Worm (Caenorhabditis elegans) whole organism, early embryonic: ENCODE data around the gene pigt-1.

Experiments used
- B0310.2 ChIP-seq: sonication (generic microtip); optimal IDR thresholded peaks from 2 replicates; lab custom pipeline; 2016; ENCODE audit warnings: mild to moderate bottlenecking, missing genetic modification characterization, missing compliant biosample characterization
- F13C5.2 ChIP-seq: sonication (generic microtip); optimal IDR thresholded peaks from 2 replicates; lab custom pipeline; 2017; ENCODE audit warnings: mild to moderate bottlenecking, missing genetic modification characterization, inconsistent platforms, missing compliant biosample characterization
- aly-1 ChIP-seq: sonication (generic microtip); optimal IDR thresholded peaks from 2 replicates; lab custom pipeline; 2016; ENCODE audit warnings: missing genetic modification characterization, missing compliant biosample characterization
- ama-1 ChIP-seq: fragments of 150-350 bp; optimal IDR thresholded peaks from 2 replicates; lab custom pipeline; 2014
- ceh-13 ChIP-seq: fragments of 200-800 bp; sonication (Bioruptor generic); optimal IDR thresholded peaks from 2 replicates; lab custom pipeline; 2018; ENCODE audit warnings: mild to moderate bottlenecking, missing genetic modification characterization, missing compliant biosample characterization
- ceh-36 ChIP-seq: sonication (generic microtip); optimal IDR thresholded peaks from 2 replicates; lab custom pipeline; 2016; ENCODE audit warnings: missing genetic modification characterization, inconsistent platforms, missing compliant biosample characterization
- ets-7 ChIP-seq: sonication (generic microtip); optimal IDR thresholded peaks from 2 replicates; lab custom pipeline; 2016; ENCODE audit warnings: missing genotype, missing genetic modification characterization, missing compliant biosample characterization
- flt-1 ChIP-seq: fragments of 200-800 bp; sonication (Bioruptor generic); IDR thresholded peaks from 2 replicates; pipeline ENCODE4 v1.3.6; 2022; ENCODE audit warnings: missing genetic modification characterization, missing compliant biosample characterization
- hmbx-1 ChIP-seq: sonication (generic microtip); optimal IDR thresholded peaks from 2 replicates; lab custom pipeline; 2016; ENCODE audit warnings: mild to moderate bottlenecking, missing genetic modification characterization, missing compliant biosample characterization
- hmg-4 ChIP-seq: fragments of 200-800 bp; sonication (Bioruptor generic); optimal IDR thresholded peaks from 2 replicates; lab custom pipeline; 2018; ENCODE audit warnings: mild to moderate bottlenecking, missing genetic modification characterization, missing compliant biosample characterization
- hnd-1 ChIP-seq: sonication (generic microtip); optimal IDR thresholded peaks from 2 replicates; lab custom pipeline; 2016; ENCODE audit warnings: missing genetic modification characterization, missing compliant biosample characterization
- pes-1 ChIP-seq: fragments of 200-800 bp; sonication (Bioruptor generic); IDR thresholded peaks from 2 replicates; pipeline ENCODE4 v1.3.6; 2022; ENCODE audit warnings: missing genetic modification reagents, missing genetic modification characterization, missing compliant biosample characterization
- scrt-1 ChIP-seq: fragments of 200-800 bp; sonication (Bioruptor generic); IDR thresholded peaks from 2 replicates; pipeline ENCODE4 v1.3.6; 2022; ENCODE audit warnings: missing genetic modification characterization, missing compliant biosample characterization
- sea-1 ChIP-seq: fragments of 200-800 bp; sonication (Bioruptor generic); conservative IDR thresholded peaks from 2 replicates; pipeline ENCODE4 v1.3.6; 2022; ENCODE audit warnings: missing genetic modification characterization, missing compliant biosample characterization
- tbx-11 ChIP-seq: fragments of 200-800 bp; sonication (Bioruptor generic); IDR thresholded peaks from 2 replicates; pipeline ENCODE4 v1.3.6; 2022; ENCODE audit warnings: missing genetic modification characterization, missing compliant biosample characterization
- tbx-37 ChIP-seq: fragments of 200-800 bp; sonication (Bioruptor generic); conservative IDR thresholded peaks from 2 replicates; pipeline ENCODE4 v1.3.6; 2022; ENCODE audit warnings: missing genetic modification reagents, missing genetic modification characterization, missing compliant biosample characterization
- tra-4 ChIP-seq: sonication (generic microtip); optimal IDR thresholded peaks from 2 replicates; lab custom pipeline; 2017; ENCODE audit warnings: missing genetic modification characterization, missing compliant biosample characterization

Gene pigt-1

ce11 chrV:10947930-10948329 is 10.7 kb downstream of the pigt-1 start, which contains the start of gene F17C11.2:
Gene F17C11.2, plus strand, starts transcription at chrV:10948230.
- TF ChIP-seq pes-1 (no peak), ets-7 (tag; lab: Kevin White, UChicago) (no peak), ceh-36 (tag; lab: Kevin White, UChicago) (no peak), F13C5.2 (tag; lab: Kevin White, UChicago) (no peak)

ce11 chrV:10947210-10947609 is 11.4 kb downstream of the pigt-1 start:
- TF ChIP-seq hnd-1 (tag; lab: Kevin White, UChicago) (no peak), tbx-37 (no peak), hmbx-1 (tag; lab: Kevin White, UChicago) (no peak)

- TF ChIP-seq ets-7 (tag; lab: Kevin White, UChicago) = no peak
- TF ChIP-seq flt-1 (GFP tag; lab: Robert Waterston, UW) = no peak
- no peak for TF ChIP-seq F13C5.2 (tag; lab: Kevin White, UChicago)
- TF ChIP-seq ceh-36 (tag; lab: Kevin White, UChicago) = no peak
- TF ChIP-seq ama-1 (lab: Kevin White, UChicago) = no peak
- TF ChIP-seq tra-4 (tag; lab: Kevin White, UChicago) = no peak
- TF ChIP-seq hmg-4 = no peak
- TF ChIP-seq pes-1 = no peak
- no peak for TF ChIP-seq tbx-37
These were observed 13.7 kb downstream of the pigt-1 start for ce11 chrV:10944903-10945302.

- TF ChIP-seq ceh-13 (GFP tag; lab: Kevin White, UChicago) (no peak), hmbx-1 (tag; lab: Kevin White, UChicago) (no peak)
These were observed 16.5 kb downstream of the pigt-1 start, which contains the start of gene zip-9 for ce11 chrV:10942161-10942560. Gene zip-9, plus strand, starts transcription at chrV:10942461.

ce11 chrV:10941150-10941549 is 17.5 kb downstream of the pigt-1 start, which contains the start of gene F17C11.26:
Gene F17C11.26, plus strand, starts transcription at chrV:10941450.
- TF ChIP-seq F13C5.2 (tag; lab: Kevin White, UChicago) = no peak
- no peak for TF ChIP-seq hmbx-1 (tag; lab: Kevin White, UChicago)
- TF ChIP-seq hnd-1 (tag; lab: Kevin White, UChicago) = no peak
- no peak for TF ChIP-seq flt-1 (GFP tag; lab: Robert Waterston, UW)
- no peak for TF ChIP-seq sea-1 (GFP tag; lab: Robert Waterston, UW)
- no peak for TF ChIP-seq ets-7 (tag; lab: Kevin White, UChicago)
- TF ChIP-seq tbx-11 (GFP tag; lab: Robert Waterston, UW) = no peak
- TF ChIP-seq ceh-13 (GFP tag; lab: Kevin White, UChicago) = no peak
- TF ChIP-seq B0310.2 = no peak
- no peak for TF ChIP-seq ama-1 (lab: Kevin White, UChicago)
- TF ChIP-seq pes-1 = no peak
- no peak for TF ChIP-seq aly-1 (tag; lab: Kevin White, UChicago)

- no peak for TF ChIP-seq aly-1 (tag; lab: Kevin White, UChicago)
- TF ChIP-seq tbx-11 (GFP tag; lab: Robert Waterston, UW) = no peak
- TF ChIP-seq flt-1 (GFP tag; lab: Robert Waterston, UW) = no peak
- no peak for TF ChIP-seq hmbx-1 (tag; lab: Kevin White, UChicago)
- TF ChIP-seq tra-4 (tag; lab: Kevin White, UChicago) = no peak
- TF ChIP-seq F13C5.2 (tag; lab: Kevin White, UChicago) = no peak
- TF ChIP-seq hnd-1 (tag; lab: Kevin White, UChicago) = no peak
- no peak for TF ChIP-seq ceh-13 (GFP tag; lab: Kevin White, UChicago)
- TF ChIP-seq B0310.2 = no peak
- TF ChIP-seq pes-1 = no peak
- TF ChIP-seq sea-1 (GFP tag; lab: Robert Waterston, UW) = no peak
- TF ChIP-seq hmg-4 = no peak
- no peak for TF ChIP-seq scrt-1 (GFP tag; lab: Robert Waterston, UW)
- no peak for TF ChIP-seq ama-1 (lab: Kevin White, UChicago)
- no peak for TF ChIP-seq tbx-37
These were observed 18.0 kb downstream of the pigt-1 start for ce11 chrV:10940571-10940991.

- TF ChIP-seq ceh-13 (GFP tag; lab: Kevin White, UChicago) (no peak), F13C5.2 (tag; lab: Kevin White, UChicago) (no peak), ets-7 (tag; lab: Kevin White, UChicago) (no peak), B0310.2 (no peak), tra-4 (tag; lab: Kevin White, UChicago) (no peak), sea-1 (GFP tag; lab: Robert Waterston, UW) (no peak), scrt-1 (GFP tag; lab: Robert Waterston, UW) (no peak), hnd-1 (tag; lab: Kevin White, UChicago) (no peak), hmbx-1 (tag; lab: Kevin White, UChicago) (no peak), flt-1 (GFP tag; lab: Robert Waterston, UW) (no peak), ama-1 (lab: Kevin White, UChicago) (no peak), hmg-4 (no peak)
These were observed 18.5 kb downstream of the pigt-1 start for ce11 chrV:10939990-10940570.

ce11 chrV:10938739-10939138 is 19.9 kb downstream of the pigt-1 start, which contains the start of gene F17C11.11:
Gene F17C11.11, minus strand, starts transcription at chrV:10938817.
- no peak for TF ChIP-seq ceh-36 (tag; lab: Kevin White, UChicago)
- no peak for TF ChIP-seq aly-1 (tag; lab: Kevin White, UChicago)
- no peak for TF ChIP-seq ceh-13 (GFP tag; lab: Kevin White, UChicago)
- TF ChIP-seq hmbx-1 (tag; lab: Kevin White, UChicago) = no peak
- TF ChIP-seq scrt-1 (GFP tag; lab: Robert Waterston, UW) = no peak
- no peak for TF ChIP-seq hmg-4
- no peak for TF ChIP-seq ets-7 (tag; lab: Kevin White, UChicago)
- TF ChIP-seq tra-4 (tag; lab: Kevin White, UChicago) = no peak
- TF ChIP-seq B0310.2 = no peak
- TF ChIP-seq pes-1 = no peak
- TF ChIP-seq hnd-1 (tag; lab: Kevin White, UChicago) = no peak
- TF ChIP-seq flt-1 (GFP tag; lab: Robert Waterston, UW) = no peak
- TF ChIP-seq sea-1 (GFP tag; lab: Robert Waterston, UW) = no peak
- TF ChIP-seq tbx-37 = no peak
- TF ChIP-seq ama-1 (lab: Kevin White, UChicago) = no peak
- TF ChIP-seq tbx-11 (GFP tag; lab: Robert Waterston, UW) = no peak
- TF ChIP-seq F13C5.2 (tag; lab: Kevin White, UChicago) = no peak
